Worm (Caenorhabditis elegans) whole organism, early embryonic: Measurements from ENCODE around the gene vps-41.
A peak's percentile ranks its signal among the peaks of the same experiment; 100 is the strongest.

Source experiments
- B0310.2 ChIP-seq: sonication (generic microtip); optimal IDR thresholded peaks from 2 replicates; lab custom pipeline; 2016; ENCODE audit warnings: mild to moderate bottlenecking, missing genetic modification characterization, missing compliant biosample characterization
- F13C5.2 ChIP-seq: sonication (generic microtip); optimal IDR thresholded peaks from 2 replicates; lab custom pipeline; 2017; ENCODE audit warnings: mild to moderate bottlenecking, missing genetic modification characterization, inconsistent platforms, missing compliant biosample characterization
- aly-1 ChIP-seq: sonication (generic microtip); optimal IDR thresholded peaks from 2 replicates; lab custom pipeline; 2016; ENCODE audit warnings: missing genetic modification characterization, missing compliant biosample characterization
- ama-1 ChIP-seq: fragments of 150-350 bp; optimal IDR thresholded peaks from 2 replicates; lab custom pipeline; 2014
- ceh-13 ChIP-seq: fragments of 200-800 bp; sonication (Bioruptor generic); optimal IDR thresholded peaks from 2 replicates; lab custom pipeline; 2018; ENCODE audit warnings: mild to moderate bottlenecking, missing genetic modification characterization, missing compliant biosample characterization
- ceh-36 ChIP-seq: sonication (generic microtip); optimal IDR thresholded peaks from 2 replicates; lab custom pipeline; 2016; ENCODE audit warnings: missing genetic modification characterization, inconsistent platforms, missing compliant biosample characterization
- ets-7 ChIP-seq: sonication (generic microtip); optimal IDR thresholded peaks from 2 replicates; lab custom pipeline; 2016; ENCODE audit warnings: missing genotype, missing genetic modification characterization, missing compliant biosample characterization
- flt-1 ChIP-seq: fragments of 200-800 bp; sonication (Bioruptor generic); IDR thresholded peaks from 2 replicates; pipeline ENCODE4 v1.3.6; 2022; ENCODE audit warnings: missing genetic modification characterization, missing compliant biosample characterization
- hmbx-1 ChIP-seq: sonication (generic microtip); optimal IDR thresholded peaks from 2 replicates; lab custom pipeline; 2016; ENCODE audit warnings: mild to moderate bottlenecking, missing genetic modification characterization, missing compliant biosample characterization
- hmg-4 ChIP-seq: fragments of 200-800 bp; sonication (Bioruptor generic); optimal IDR thresholded peaks from 2 replicates; lab custom pipeline; 2018; ENCODE audit warnings: mild to moderate bottlenecking, missing genetic modification characterization, missing compliant biosample characterization
- hnd-1 ChIP-seq: sonication (generic microtip); optimal IDR thresholded peaks from 2 replicates; lab custom pipeline; 2016; ENCODE audit warnings: missing genetic modification characterization, missing compliant biosample characterization
- pes-1 ChIP-seq: fragments of 200-800 bp; sonication (Bioruptor generic); IDR thresholded peaks from 2 replicates; pipeline ENCODE4 v1.3.6; 2022; ENCODE audit warnings: missing genetic modification reagents, missing genetic modification characterization, missing compliant biosample characterization
- scrt-1 ChIP-seq: fragments of 200-800 bp; sonication (Bioruptor generic); IDR thresholded peaks from 2 replicates; pipeline ENCODE4 v1.3.6; 2022; ENCODE audit warnings: missing genetic modification characterization, missing compliant biosample characterization
- sea-1 ChIP-seq: fragments of 200-800 bp; sonication (Bioruptor generic); conservative IDR thresholded peaks from 2 replicates; pipeline ENCODE4 v1.3.6; 2022; ENCODE audit warnings: missing genetic modification characterization, missing compliant biosample characterization
- tbx-11 ChIP-seq: fragments of 200-800 bp; sonication (Bioruptor generic); IDR thresholded peaks from 2 replicates; pipeline ENCODE4 v1.3.6; 2022; ENCODE audit warnings: missing genetic modification characterization, missing compliant biosample characterization
- tbx-37 ChIP-seq: fragments of 200-800 bp; sonication (Bioruptor generic); conservative IDR thresholded peaks from 2 replicates; pipeline ENCODE4 v1.3.6; 2022; ENCODE audit warnings: missing genetic modification reagents, missing genetic modification characterization, missing compliant biosample characterization
- tra-4 ChIP-seq: sonication (generic microtip); optimal IDR thresholded peaks from 2 replicates; lab custom pipeline; 2017; ENCODE audit warnings: missing genetic modification characterization, missing compliant biosample characterization

vps-41 gene

DNA sequence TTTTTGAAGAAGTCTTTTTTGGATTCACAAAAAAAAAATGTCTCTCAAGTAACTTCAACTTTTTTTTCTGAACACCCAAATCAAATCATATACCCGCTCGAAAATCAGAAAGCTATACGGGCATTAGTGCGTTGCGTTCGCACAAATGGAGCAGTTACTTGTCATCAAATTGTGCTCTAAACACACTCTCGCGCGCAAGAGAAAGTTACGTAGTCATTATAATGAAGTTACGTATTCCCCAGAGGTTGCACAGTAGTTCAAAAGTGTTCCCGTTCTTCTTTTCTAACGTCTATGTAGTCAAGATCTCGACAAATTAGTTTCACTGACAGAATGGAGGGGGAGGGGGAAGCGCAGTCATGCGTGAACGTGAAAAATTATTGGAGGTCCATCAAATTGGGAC lies 37.9 kb downstream of the vps-41 start:
- TF ChIP-seq hmg-4 (GFP tag; lab: Kevin White, UChicago) = no peak
- TF ChIP-seq tra-4 (tag; lab: Kevin White, UChicago) = no peak
- no peak for TF ChIP-seq scrt-1 (GFP tag; lab: Robert Waterston, UW)
- no peak for TF ChIP-seq flt-1
- no peak for TF ChIP-seq pes-1 (GFP tag; lab: Robert Waterston, UW)
- no peak for TF ChIP-seq ets-7
- TF ChIP-seq ceh-36 (tag; lab: Kevin White, UChicago) = no peak
- TF ChIP-seq hmbx-1 (tag; lab: Kevin White, UChicago) = no peak
- no peak for TF ChIP-seq F13C5.2
- no peak for TF ChIP-seq hnd-1 (tag; lab: Kevin White, UChicago)
- TF ChIP-seq aly-1 (tag; lab: Kevin White, UChicago) = no peak
- TF ChIP-seq sea-1 (GFP tag; lab: Robert Waterston, UW) = no peak
- no peak for TF ChIP-seq B0310.2 (tag; lab: Kevin White, UChicago)
- TF ChIP-seq ceh-13 = no peak
- TF ChIP-seq tbx-37 (GFP tag; lab: Robert Waterston, UW) = no peak

DNA sequence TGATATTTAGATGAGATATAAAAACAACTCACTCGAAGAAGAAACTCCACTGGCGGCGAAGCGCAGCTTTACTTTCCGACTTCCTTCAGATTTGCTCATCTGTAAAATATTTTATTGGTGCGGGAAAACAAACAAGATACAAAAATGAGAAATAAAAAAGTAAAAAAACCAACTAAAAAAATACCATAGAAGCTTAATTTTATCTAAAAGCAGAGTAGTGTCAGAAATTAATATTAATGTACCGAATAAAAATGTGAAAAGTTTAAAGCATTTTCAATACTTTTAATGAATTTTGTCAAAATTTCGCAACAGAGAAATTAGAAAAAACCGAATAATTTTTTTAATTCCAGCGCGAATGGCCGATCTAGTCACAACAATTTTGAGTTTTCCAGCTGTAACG lies 39.7 kb downstream of the vps-41 start, which contains the start of gene sto-2:
TSS of gene sto-2 (minus strand) at position 101 of the 400 bp plus-strand sequence.
- TF ChIP-seq aly-1 (tag; lab: Kevin White, UChicago) = no peak

DNA sequence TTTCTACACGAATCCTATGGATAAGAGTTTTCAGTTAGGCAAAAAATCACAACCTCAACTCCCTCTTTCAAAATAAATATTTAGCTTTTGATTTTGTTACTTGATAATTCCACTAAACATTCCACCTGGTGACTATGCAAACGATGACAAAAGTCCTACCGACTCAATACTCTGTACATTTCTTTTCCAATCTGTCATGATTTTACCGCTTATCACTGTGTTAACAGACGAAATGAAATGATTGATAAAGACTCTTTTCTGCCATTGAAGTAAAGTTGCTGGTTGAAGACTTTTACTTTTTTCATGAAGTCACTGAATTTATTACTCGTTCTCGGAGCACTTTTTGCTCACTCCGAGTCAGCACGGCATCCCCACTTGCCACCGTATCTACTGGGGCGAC lies 45.6 kb downstream of the vps-41 start, which contains the start of gene C26B9.5:
TSS of gene C26B9.5 (plus strand) at position 244 of the 400 bp plus-strand sequence.
- TF ChIP-seq hmbx-1 (tag; lab: Kevin White, UChicago) = no peak
- no peak for TF ChIP-seq tbx-37 (GFP tag; lab: Robert Waterston, UW)
- no peak for TF ChIP-seq tra-4 (tag; lab: Kevin White, UChicago)

DNA sequence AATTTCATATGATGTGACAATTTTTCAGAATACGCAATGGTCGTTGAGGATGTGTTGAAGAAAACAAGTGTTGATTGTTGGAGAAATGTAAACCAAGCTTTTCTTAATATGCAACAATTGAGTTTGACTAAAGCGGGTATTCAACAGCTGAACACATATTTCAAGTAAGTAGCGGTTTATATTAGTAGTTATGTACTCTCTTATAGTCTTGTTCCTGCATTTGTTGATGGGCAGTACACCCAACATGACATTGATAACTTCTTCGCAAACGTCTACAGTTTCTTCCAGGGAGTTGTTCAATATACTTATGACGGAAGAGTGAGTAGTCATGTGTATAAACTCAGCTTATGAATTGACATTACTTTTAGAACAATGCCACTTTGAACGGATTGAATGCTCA lies 47.1 kb downstream of the vps-41 start:
- TF ChIP-seq sea-1 (GFP tag; lab: Robert Waterston, UW) = no peak
- no peak for TF ChIP-seq ceh-13
- TF ChIP-seq aly-1 (tag; lab: Kevin White, UChicago) = no peak
- no peak for TF ChIP-seq tbx-11 (GFP tag; lab: Robert Waterston, UW)
- no peak for TF ChIP-seq tra-4 (tag; lab: Kevin White, UChicago)

DNA sequence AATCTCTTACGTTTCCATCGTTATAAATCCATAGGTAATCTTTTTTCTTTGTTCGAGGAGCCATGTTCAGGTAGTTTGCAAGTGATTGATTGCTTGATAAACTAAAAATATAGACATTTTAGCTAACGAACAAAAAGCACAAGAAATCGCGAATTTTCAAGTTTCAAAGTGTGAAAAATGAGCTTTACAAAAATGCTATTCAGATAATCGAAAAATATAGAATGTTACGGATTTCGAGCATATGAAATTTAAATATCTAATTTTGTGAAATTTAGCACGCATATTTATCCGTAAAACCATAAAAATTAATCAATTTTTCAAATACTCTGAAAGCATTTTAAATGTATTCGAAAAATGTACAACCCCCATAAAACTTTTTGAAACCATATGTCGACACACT lies 51.7 kb downstream of the vps-41 start, which contains the start of gene C26B9.6:
TSS of gene C26B9.6 (minus strand) at position 101 of the 400 bp plus-strand sequence.
- no peak for TF ChIP-seq F13C5.2
- TF ChIP-seq pes-1 (GFP tag; lab: Robert Waterston, UW) = no peak
- TF ChIP-seq ets-7 = no peak
- no peak for TF ChIP-seq ceh-36 (tag; lab: Kevin White, UChicago)
- TF ChIP-seq hmbx-1 (tag; lab: Kevin White, UChicago) = no peak
- no peak for TF ChIP-seq sea-1 (GFP tag; lab: Robert Waterston, UW)
- no peak for TF ChIP-seq hmg-4 (GFP tag; lab: Kevin White, UChicago)
- no peak for TF ChIP-seq hnd-1 (tag; lab: Kevin White, UChicago)
- TF ChIP-seq ceh-13 = no peak
- TF ChIP-seq ama-1 = no peak
- TF ChIP-seq tbx-11 (GFP tag; lab: Robert Waterston, UW) = no peak
- TF ChIP-seq B0310.2 (tag; lab: Kevin White, UChicago) = no peak
- TF ChIP-seq tbx-37 (GFP tag; lab: Robert Waterston, UW) = no peak
- no peak for TF ChIP-seq tra-4 (tag; lab: Kevin White, UChicago)
- TF ChIP-seq flt-1 = no peak
- no peak for TF ChIP-seq aly-1 (tag; lab: Kevin White, UChicago)
- no peak for TF ChIP-seq scrt-1 (GFP tag; lab: Robert Waterston, UW)

DNA sequence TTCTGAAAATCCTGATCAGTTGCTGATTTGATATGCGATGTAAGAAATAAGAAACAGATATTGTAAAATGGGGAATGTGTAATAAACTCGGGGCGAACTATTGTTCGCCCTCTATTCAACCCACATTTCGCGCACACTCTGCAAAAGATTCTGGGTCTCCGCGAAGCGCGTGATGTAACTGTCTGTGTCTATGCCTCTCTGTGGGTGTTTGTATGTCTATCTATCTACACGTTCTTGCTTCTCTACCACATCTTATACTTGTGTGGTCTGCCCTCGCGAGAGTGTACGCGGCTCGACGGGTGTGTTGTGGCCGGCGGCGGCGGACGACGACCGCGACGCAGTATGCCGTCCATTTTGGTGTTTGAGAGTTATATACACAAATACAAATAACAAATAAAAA lies 52.9 kb downstream of the vps-41 start:
- TF ChIP-seq F13C5.2 (peak; percentile 49), tra-4 (tag; lab: Kevin White, UChicago) (no peak), ceh-13 (no peak), hmg-4 (GFP tag; lab: Kevin White, UChicago) (peak; percentile 76), scrt-1 (GFP tag; lab: Robert Waterston, UW) (no peak)

DNA sequence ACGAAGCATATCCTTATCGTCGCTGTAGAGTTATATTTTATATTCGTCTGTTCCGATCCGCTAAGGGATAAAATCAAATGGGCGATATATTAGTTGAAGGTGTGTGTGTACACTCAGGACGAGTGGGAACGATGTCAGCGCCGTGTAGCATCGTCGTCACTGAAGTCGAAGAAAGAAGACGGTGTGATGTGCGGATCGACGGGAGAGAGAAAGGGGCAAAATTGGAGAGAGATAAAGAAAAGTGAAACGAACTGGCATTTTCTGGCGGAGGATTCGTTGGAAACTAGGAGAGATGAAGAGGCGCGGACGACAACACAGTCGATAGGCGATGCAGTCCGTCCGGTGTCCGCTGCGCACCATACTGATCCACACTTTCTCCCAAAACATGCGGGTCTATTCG lies 54.3 kb downstream of the vps-41 start, which contains the start of gene C26B9.3:
TSS of gene C26B9.3 (plus strand) at position 343 of the 400 bp plus-strand sequence.
- TF ChIP-seq F13C5.2 (no peak), hmg-4 (GFP tag; lab: Kevin White, UChicago) (no peak), scrt-1 (GFP tag; lab: Robert Waterston, UW) (no peak), ceh-36 (tag; lab: Kevin White, UChicago) (no peak), tbx-37 (GFP tag; lab: Robert Waterston, UW) (no peak)
